Worm (Caenorhabditis elegans) whole organism, L1 larva: ENCODE data around the gene nhr-6.
A peak's percentile ranks its signal among the peaks of the same experiment; 100 is the strongest.

Source experiments
- C04F5.9 ChIP-seq: sonication (generic microtip); optimal IDR thresholded peaks from 2 replicates; lab custom pipeline; 2016; ENCODE audit warnings: missing genetic modification characterization, missing compliant biosample characterization
- Y116A8C.19 ChIP-seq: sonication (generic microtip); optimal IDR thresholded peaks from 2 replicates; lab custom pipeline; 2016; ENCODE audit warnings: missing compliant biosample characterization, missing genetic modification characterization, borderline replicate concordance
- aha-1 ChIP-seq: fragments of 150-350 bp; optimal IDR thresholded peaks from 2 replicates; lab custom pipeline; 2014; ENCODE audit warnings: missing biosample characterization, missing genetic modification characterization
- ama-1 ChIP-seq: fragments of 150-350 bp; optimal IDR thresholded peaks from 2 replicates; lab custom pipeline; 2014
- ceh-63 ChIP-seq: fragments of 200-800 bp; sonication (Bioruptor generic); optimal IDR thresholded peaks from 2 replicates; lab custom pipeline; 2018; ENCODE audit warnings: mild to moderate bottlenecking, missing genetic modification characterization, missing compliant biosample characterization
- ceh-8 ChIP-seq: fragments of 200-800 bp; sonication (Bioruptor generic); optimal IDR thresholded peaks from 2 replicates; lab custom pipeline; 2018; ENCODE audit warnings: mild to moderate bottlenecking, missing genetic modification characterization, moderate library complexity, missing compliant biosample characterization
- ceh-82 ChIP-seq, 3 experiments: fragments of 150-350 bp in 1 of 3; sonication (generic microtip) in 2 of 3; optimal IDR thresholded peaks; 2 replicates each; lab custom pipeline; 2014 to 2017; ENCODE audit warnings: missing biosample characterization in 3 of 3, missing genetic modification characterization in 3 of 3
- ceh-90 ChIP-seq: sonication (generic microtip); optimal IDR thresholded peaks from 2 replicates; lab custom pipeline; 2016; ENCODE audit warnings: missing genetic modification characterization, missing compliant biosample characterization
- dsc-1 ChIP-seq: sonication (generic microtip); optimal IDR thresholded peaks from 2 replicates; lab custom pipeline; 2016; ENCODE audit warnings: mild to moderate bottlenecking, missing genetic modification characterization, missing compliant biosample characterization
- efl-1 ChIP-seq, 4 experiments: fragments of 150-350 bp; optimal IDR thresholded peaks in 3 of 4; peaks in 1 of 4; 1 replicate in 1 of 4; 2 replicates in 3 of 4; lab custom pipeline; 2014; ENCODE audit warnings: missing biosample characterization in 2 of 4, missing genetic modification characterization in 2 of 4, missing genetic modification reagents in 2 of 4
- egl-13 ChIP-seq: sonication (generic microtip); optimal IDR thresholded peaks from 2 replicates; lab custom pipeline; 2016; ENCODE audit warnings: missing genotype, missing genetic modification reagents, missing genetic modification characterization, missing compliant biosample characterization
- egl-27 ChIP-seq, 2 experiments: fragments of 150-350 bp in 1 of 2; sonication (generic microtip); optimal IDR thresholded peaks; 3 replicates each; lab custom pipeline; 2017 to 2018; ENCODE audit warnings: missing biosample characterization in 2 of 2, missing genetic modification characterization in 2 of 2, missing genetic modification reagents in 2 of 2
- fkh-4 ChIP-seq: sonication (generic microtip); optimal IDR thresholded peaks from 2 replicates; lab custom pipeline; 2016; ENCODE audit warnings: missing compliant biosample characterization, missing genetic modification characterization, borderline replicate concordance
- fkh-8 ChIP-seq: sonication (generic microtip); optimal IDR thresholded peaks from 2 replicates; lab custom pipeline; 2016; ENCODE audit warnings: mild to moderate bottlenecking, missing genetic modification characterization, missing compliant biosample characterization
- grh-1 ChIP-seq: fragments of 200-800 bp; sonication (Bioruptor generic); IDR thresholded peaks from 2 replicates; pipeline ENCODE4 v1.3.6; 2022; ENCODE audit warnings: missing genetic modification reagents, missing genetic modification characterization, missing compliant biosample characterization
- hlh-4 ChIP-seq: sonication (generic microtip); optimal IDR thresholded peaks from 2 replicates; lab custom pipeline; 2016; ENCODE audit warnings: mild to moderate bottlenecking, missing genetic modification characterization, missing compliant biosample characterization
- isw-1 ChIP-seq: fragments of 200-800 bp; sonication (Bioruptor generic); IDR thresholded peaks from 2 replicates; pipeline ENCODE4 v1.3.6; 2022; ENCODE audit warnings: missing genetic modification characterization, missing compliant biosample characterization
- lin-14 ChIP-seq: fragments of 200-800 bp; sonication (Bioruptor generic); optimal IDR thresholded peaks from 2 replicates; lab custom pipeline; 2018; ENCODE audit warnings: mild to moderate bottlenecking, missing genetic modification characterization, moderate library complexity, missing compliant biosample characterization
- lin-35 ChIP-seq, 2 experiments: fragments of 150-350 bp; optimal IDR thresholded peaks; 2 replicates each; lab custom pipeline; 2014; ENCODE audit warnings: missing biosample characterization in 2 of 2, missing genetic modification characterization in 2 of 2, missing genetic modification reagents in 2 of 2
- lin-39 ChIP-seq: fragments of 150-350 bp; optimal IDR thresholded peaks from 2 replicates; lab custom pipeline; 2014; ENCODE audit warnings: missing biosample characterization, missing genetic modification reagents, missing genetic modification characterization
- lir-3 ChIP-seq: sonication (generic microtip); optimal IDR thresholded peaks from 2 replicates; lab custom pipeline; 2016; ENCODE audit warnings: mild to moderate bottlenecking, missing genetic modification characterization, moderate library complexity, missing compliant biosample characterization; ENCODE audit not compliant: poor library complexity
- lsy-2 ChIP-seq, 2 experiments: fragments of 150-350 bp; optimal IDR thresholded peaks; 2 replicates each; lab custom pipeline; 2014; ENCODE audit warnings: missing biosample characterization in 2 of 2, missing genetic modification characterization in 2 of 2
- mef-2 ChIP-seq: fragments of 150-350 bp; optimal IDR thresholded peaks from 2 replicates; lab custom pipeline; 2014; ENCODE audit warnings: missing biosample characterization, missing genetic modification characterization
- mep-1 ChIP-seq: fragments of 150-350 bp; optimal IDR thresholded peaks from 2 replicates; lab custom pipeline; 2014; ENCODE audit warnings: missing biosample characterization, missing genetic modification characterization
- nhr-11 ChIP-seq: fragments of 150-350 bp; optimal IDR thresholded peaks from 2 replicates; lab custom pipeline; 2014; ENCODE audit warnings: missing biosample characterization, missing genetic modification characterization
- nhr-12 ChIP-seq: sonication (generic microtip); optimal IDR thresholded peaks from 2 replicates; lab custom pipeline; 2017; ENCODE audit warnings: missing biosample characterization, missing genetic modification characterization
- nhr-19 ChIP-seq: fragments of 200-800 bp; sonication (Bioruptor generic); conservative IDR thresholded peaks from 2 replicates; pipeline ENCODE4 v1.3.6; 2022; ENCODE audit warnings: missing genetic modification characterization, missing compliant biosample characterization
- nhr-47 ChIP-seq: sonication (generic microtip); optimal IDR thresholded peaks from 2 replicates; lab custom pipeline; 2016; ENCODE audit warnings: mild to moderate bottlenecking, missing genetic modification characterization, moderate library complexity, missing compliant biosample characterization
- nhr-71 ChIP-seq: sonication (generic microtip); optimal IDR thresholded peaks from 2 replicates; lab custom pipeline; 2016; ENCODE audit warnings: mild to moderate bottlenecking, missing genetic modification characterization, moderate library complexity, missing compliant biosample characterization
- nhr-76 ChIP-seq: sonication (generic microtip); optimal IDR thresholded peaks from 2 replicates; lab custom pipeline; 2017; ENCODE audit warnings: missing biosample characterization, missing genetic modification characterization
- pax-3 ChIP-seq: fragments of 200-800 bp; sonication (Bioruptor generic); optimal IDR thresholded peaks from 2 replicates; lab custom pipeline; 2018; ENCODE audit warnings: mild to moderate bottlenecking, missing genetic modification characterization, moderate library complexity, missing compliant biosample characterization
- rnt-1 ChIP-seq: sonication (generic microtip); optimal IDR thresholded peaks from 2 replicates; lab custom pipeline; 2016; ENCODE audit warnings: mild to moderate bottlenecking, missing genetic modification characterization, moderate library complexity, missing compliant biosample characterization
- snpc-4 ChIP-seq: fragments of 150-350 bp; optimal IDR thresholded peaks from 2 replicates; lab custom pipeline; 2014; ENCODE audit warnings: missing biosample characterization, missing genetic modification characterization
- snu-23 ChIP-seq: sonication (generic microtip); optimal IDR thresholded peaks from 2 replicates; lab custom pipeline; 2016; ENCODE audit warnings: missing genetic modification characterization, missing compliant biosample characterization
- sox-4 ChIP-seq: sonication (generic microtip); optimal IDR thresholded peaks from 2 replicates; lab custom pipeline; 2016; ENCODE audit warnings: missing genetic modification characterization, missing compliant biosample characterization
- sup-37 ChIP-seq: fragments of 200-800 bp; sonication (Bioruptor generic); optimal IDR thresholded peaks from 2 replicates; lab custom pipeline; 2018; ENCODE audit warnings: mild to moderate bottlenecking, missing genetic modification characterization, missing compliant biosample characterization
- tbx-2 ChIP-seq: sonication (generic microtip); optimal IDR thresholded peaks from 2 replicates; lab custom pipeline; 2016; ENCODE audit warnings: missing genetic modification characterization, missing compliant biosample characterization
- unc-130 ChIP-seq: fragments of 150-350 bp; optimal IDR thresholded peaks from 2 replicates; lab custom pipeline; 2017; ENCODE audit warnings: missing biosample characterization, missing genetic modification characterization, inconsistent platforms
- unc-30 ChIP-seq: sonication (generic microtip); optimal IDR thresholded peaks from 2 replicates; lab custom pipeline; 2017; ENCODE audit warnings: missing biosample characterization, missing genetic modification characterization
- unc-62 ChIP-seq: fragments of 150-350 bp; optimal IDR thresholded peaks from 2 replicates; lab custom pipeline; 2014; ENCODE audit warnings: missing biosample characterization, missing genetic modification reagents, missing genetic modification characterization
- unc-86 ChIP-seq: sonication (generic microtip); optimal IDR thresholded peaks from 2 replicates; lab custom pipeline; 2016; ENCODE audit warnings: missing genetic modification characterization, missing compliant biosample characterization
- unc-98 ChIP-seq: fragments of 200-800 bp; sonication (Bioruptor generic); IDR thresholded peaks from 2 replicates; pipeline ENCODE4 v1.3.6; 2022; ENCODE audit warnings: missing genetic modification characterization, missing compliant biosample characterization
- vab-15 ChIP-seq: sonication (generic microtip); optimal IDR thresholded peaks from 2 replicates; lab custom pipeline; 2017; ENCODE audit warnings: missing genotype, mild to moderate bottlenecking, missing genetic modification characterization, missing compliant biosample characterization
- xbp-1 ChIP-seq: sonication (generic microtip); optimal IDR thresholded peaks from 2 replicates; lab custom pipeline; 2016; ENCODE audit warnings: missing genetic modification characterization, missing compliant biosample characterization
- zag-1 ChIP-seq: fragments of 150-350 bp; optimal IDR thresholded peaks from 2 replicates; lab custom pipeline; 2014; ENCODE audit warnings: missing biosample characterization, missing genetic modification characterization
- zip-4 ChIP-seq: fragments of 200-800 bp; sonication (Bioruptor generic); optimal IDR thresholded peaks from 2 replicates; lab custom pipeline; 2018; ENCODE audit warnings: mild to moderate bottlenecking, missing genetic modification characterization, moderate library complexity, missing compliant biosample characterization
- ztf-11 ChIP-seq, 2 experiments: sonication (generic microtip); optimal IDR thresholded peaks; 2 replicates each; lab custom pipeline; 2016 to 2017; ENCODE audit warnings: missing genetic modification characterization in 2 of 2, missing biosample characterization in 1 of 2, missing compliant biosample characterization in 1 of 2
- ztf-4 ChIP-seq: fragments of 150-350 bp; optimal IDR thresholded peaks from 2 replicates; lab custom pipeline; 2014; ENCODE audit warnings: missing biosample characterization, missing genetic modification characterization

nhr-6 gene

ce11 chrIII:3550364-3550763 is 23.0 kb upstream of the nhr-6 start:
- TF ChIP-seq Y116A8C.19 (no peak), efl-1 (optimal IDR thresholded peaks at IDR 0.05; lab: Kevin White, UChicago) (no peak), efl-1 (GFP tag; optimal IDR thresholded peaks at IDR 0.05 in 1 of 2; lab: Kevin White, UChicago) (peak in 1 of 2 experiments; percentile 69)

DNA sequence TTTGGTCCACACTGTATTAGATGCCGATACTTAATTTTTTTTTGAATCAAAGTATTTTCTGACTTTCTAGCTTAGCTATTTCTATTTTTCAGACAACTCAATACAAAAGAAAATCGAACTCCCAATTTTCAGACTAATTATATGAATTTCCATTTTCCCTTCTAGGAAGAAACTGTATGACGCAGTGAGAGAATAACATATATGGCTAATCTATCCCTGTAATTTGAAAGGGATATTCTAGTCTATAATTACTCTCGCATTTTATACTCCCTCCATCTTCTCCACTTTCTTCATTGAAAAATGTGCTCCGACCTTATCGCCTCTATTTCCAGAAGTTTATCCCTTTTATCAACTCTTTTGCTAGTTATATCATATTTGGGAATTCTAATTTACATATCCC is 20.0 kb upstream of the nhr-6 start, which contains the start of gene C54C6.4:
C54C6.4 (plus strand) TSS at position 301 of the 400 bp plus-strand sequence.
- TF ChIP-seq efl-1 (optimal IDR thresholded peaks at IDR 0.05; lab: Kevin White, UChicago) (no peak), efl-1 (GFP tag; optimal IDR thresholded peaks at IDR 0.05 in 1 of 2; lab: Kevin White, UChicago) (peak in 1 of 2 experiments; percentile 16), hlh-4 (tag; lab: Kevin White, UChicago) (no peak)

DNA sequence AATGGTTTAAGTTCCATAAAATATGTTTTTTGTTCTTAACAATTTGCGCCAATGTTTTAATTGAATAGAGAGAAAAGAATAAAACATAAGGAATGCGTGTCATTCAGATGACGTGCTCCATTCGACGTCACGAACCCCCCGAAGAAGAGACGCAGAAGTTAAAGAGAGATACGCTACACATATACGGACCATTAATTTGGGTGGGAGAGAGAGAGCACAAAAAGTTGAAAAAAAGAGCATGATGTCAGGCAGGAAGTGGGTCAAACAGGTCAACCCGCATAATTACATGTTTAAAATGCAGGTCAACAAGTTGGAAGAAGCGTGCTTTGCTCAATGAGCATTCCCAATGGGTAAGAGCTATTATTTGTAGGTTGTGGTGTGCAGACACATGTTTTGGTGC is 13.1 kb upstream of the nhr-6 start:
- TF ChIP-seq nhr-47 (tag; lab: Kevin White, UChicago) (peak; percentile 21), mep-1 (tag; lab: Kevin White, UChicago) (no peak), zag-1 (tag; lab: Kevin White, UChicago) (no peak), sup-37 (GFP tag; lab: Kevin White, UChicago) (no peak), egl-27 (tag; optimal IDR thresholded peaks at IDR 0.05; lab: Kevin White, UChicago) (no peak), unc-98 (no peak), nhr-12 (tag; lab: Kevin White, UChicago) (no peak), ceh-63 (GFP tag; lab: Kevin White, UChicago) (peak; percentile 64), ama-1 (no peak), ztf-4 (tag; lab: Kevin White, UChicago) (no peak), xbp-1 (tag; lab: Kevin White, UChicago) (no peak), unc-130 (tag; lab: Kevin White, UChicago) (no peak), unc-30 (tag; lab: Kevin White, UChicago) (no peak), egl-13 (tag; lab: Kevin White, UChicago) (no peak), mef-2 (no peak), fkh-8 (tag; lab: Kevin White, UChicago) (peak; percentile 19), nhr-76 (no peak), isw-1 (GFP tag; lab: Robert Waterston, UW) (no peak), dsc-1 (tag; lab: Kevin White, UChicago) (no peak), ztf-11 (tag; optimal IDR thresholded peaks at IDR 0.05; lab: Kevin White, UChicago) (no peak), vab-15 (tag; lab: Kevin White, UChicago) (no peak), snu-23 (GFP tag; lab: Kevin White, UChicago) (no peak), snpc-4 (no peak), lir-3 (tag; lab: Kevin White, UChicago) (no peak), lsy-2 (tag; optimal IDR thresholded peaks at IDR 0.05; lab: Kevin White, UChicago) (peak in 1 of 2 experiments; percentile 42), aha-1 (tag; lab: Kevin White, UChicago) (no peak), ceh-90 (tag; lab: Kevin White, UChicago) (no peak), zip-4 (GFP tag; lab: Kevin White, UChicago) (no peak), pax-3 (tag; lab: Kevin White, UChicago) (no peak), grh-1 (GFP tag; lab: Robert Waterston, UW) (no peak), rnt-1 (tag; lab: Kevin White, UChicago) (no peak), Y116A8C.19 (no peak), ceh-82 (tag; optimal IDR thresholded peaks at IDR 0.05; lab: Kevin White, UChicago) (no peak), lin-39 (tag; lab: Kevin White, UChicago) (no peak), nhr-19 (GFP tag; lab: Robert Waterston, UW) (no peak), fkh-4 (tag; lab: Kevin White, UChicago) (no peak), unc-86 (tag; lab: Kevin White, UChicago) (peak; percentile 61), sox-4 (tag; lab: Kevin White, UChicago) (no peak), tbx-2 (tag; lab: Kevin White, UChicago) (peak; percentile 36), ceh-8 (GFP tag; lab: Kevin White, UChicago) (peak; percentile 22), nhr-11 (tag; lab: Kevin White, UChicago) (no peak), C04F5.9 (tag; lab: Kevin White, UChicago) (no peak), nhr-71 (tag; lab: Kevin White, UChicago) (peak; percentile 69), unc-62 (GFP tag; lab: Kevin White, UChicago) (no peak), efl-1 (optimal IDR thresholded peaks at IDR 0.05; lab: Kevin White, UChicago) (peak in 1 of 2 experiments; percentile 20), efl-1 (GFP tag; optimal IDR thresholded peaks at IDR 0.05 in 1 of 2; lab: Kevin White, UChicago) (no peak), lin-35 (GFP tag; optimal IDR thresholded peaks at IDR 0.05; lab: Kevin White, UChicago) (no peak), lin-14 (GFP tag; lab: Kevin White, UChicago) (peak; percentile 83)
